Worm (Caenorhabditis elegans) whole organism, early embryonic: ENCODE results near the gene nhr-116.

ENCODE experiments used
- B0310.2 ChIP-seq: sonication (generic microtip); optimal IDR thresholded peaks from 2 replicates; lab custom pipeline; 2016; ENCODE audit warnings: mild to moderate bottlenecking, missing genetic modification characterization, missing compliant biosample characterization
- F13C5.2 ChIP-seq: sonication (generic microtip); optimal IDR thresholded peaks from 2 replicates; lab custom pipeline; 2017; ENCODE audit warnings: mild to moderate bottlenecking, missing genetic modification characterization, inconsistent platforms, missing compliant biosample characterization
- ama-1 ChIP-seq: fragments of 150-350 bp; optimal IDR thresholded peaks from 2 replicates; lab custom pipeline; 2014
- flt-1 ChIP-seq: fragments of 200-800 bp; sonication (Bioruptor generic); IDR thresholded peaks from 2 replicates; pipeline ENCODE4 v1.3.6; 2022; ENCODE audit warnings: missing genetic modification characterization, missing compliant biosample characterization
- hmbx-1 ChIP-seq: sonication (generic microtip); optimal IDR thresholded peaks from 2 replicates; lab custom pipeline; 2016; ENCODE audit warnings: mild to moderate bottlenecking, missing genetic modification characterization, missing compliant biosample characterization
- tbx-37 ChIP-seq: fragments of 200-800 bp; sonication (Bioruptor generic); conservative IDR thresholded peaks from 2 replicates; pipeline ENCODE4 v1.3.6; 2022; ENCODE audit warnings: missing genetic modification reagents, missing genetic modification characterization, missing compliant biosample characterization

ce11 chrV:16888788-16889325, 23.2 kb upstream of the nhr-116 start, which contains the start of the genes ifas-2 and fbxa-44:
- TF ChIP-seq B0310.2 (tag; lab: Kevin White, UChicago) (no peak), ama-1 (no peak), hmbx-1 (tag; lab: Kevin White, UChicago) (no peak), F13C5.2 (tag; lab: Kevin White, UChicago) (no peak), flt-1 (GFP tag; lab: Robert Waterston, UW) (no peak), tbx-37 (no peak)
